5 fruit fly cellular contexts compared by ENCODE assay signal in genomic region chr2L:18621357-18622211, dm6.
A peak's percentile ranks its signal among the peaks of the same experiment; 100 is the strongest.
TF ChIP-seq lines count a peak whose summit lies in the region.

No protein-coding gene starts in this region.

TF ChIP-seq in whole organism, adult, 20 proteins besides CTCF, POLR2A, EP300 and RAD21 (continued from another document):
- TF ChIP-seq CG7101 (tag; optimal IDR thresholded peaks at IDR 0.05; lab: Kevin White, UChicago) (peak; percentile 90), tj (GFP tag; optimal IDR thresholded peaks at IDR 0.05; lab: Kevin White, UChicago) (peak; percentile 80)

TF ChIP-seq in whole organism, embryonic, 481 proteins besides CTCF, POLR2A, EP300 and RAD21 (continued from another document and continues in another):
- TF ChIP-seq cato (GFP tag; optimal IDR thresholded peaks at IDR 0.05; lab: Kevin White, UChicago; ENCODE audit: borderline replicate concordance) (peak; percentile 17), CkIIα-i1 (GFP tag; IDR thresholded peaks at IDR 0.05; lab: Robert Waterston, UW) (0 out of 2 replicates have a peak, but pooled peaks have one; percentile 27), CG6791 (GFP tag; IDR thresholded peaks at IDR 0.05; lab: Robert Waterston, UW; ENCODE audit: partially characterized antibody) (no peak), CG2129 (GFP tag; IDR thresholded peaks at IDR 0.05; lab: Robert Waterston, UW; ENCODE audit: partially characterized antibody) (no peak), C15 (GFP tag; IDR thresholded peaks at IDR 0.05; lab: Robert Waterston, UW) (0 out of 3 replicates have a peak, but pooled peaks have one; percentile 42), abd-A (tag; optimal IDR thresholded peaks at IDR 0.05; lab: Kevin White, UChicago) (no peak), Six4 (GFP tag; optimal IDR thresholded peaks at IDR 0.05; lab: Kevin White, UChicago) (peak; percentile 58), grau (tag; optimal IDR thresholded peaks at IDR 0.05; lab: Kevin White, UChicago) (peak; percentile 86), ac (GFP tag; optimal IDR thresholded peaks at IDR 0.05; lab: Kevin White, UChicago) (no peak), sr (GFP tag; IDR thresholded peaks at IDR 0.05; lab: Robert Waterston, UW) (no peak), Neu2 (GFP tag; optimal IDR thresholded peaks at IDR 0.05; lab: Kevin White, UChicago; ENCODE audit: borderline replicate concordance) (no peak), CG12299 (tag; optimal IDR thresholded peaks at IDR 0.05; lab: Kevin White, UChicago) (peak; percentile 63), lbe (GFP tag; optimal IDR thresholded peaks at IDR 0.05; lab: Kevin White, UChicago) (peak; percentile 80), CG7271 (tag; optimal IDR thresholded peaks at IDR 0.05; lab: Kevin White, UChicago) (no peak), HLHmδ (GFP tag; optimal IDR thresholded peaks at IDR 0.05; lab: Kevin White, UChicago) (no peak), tio (GFP tag; optimal IDR thresholded peaks at IDR 0.05; lab: Kevin White, UChicago) (peak; percentile 66), ken (GFP tag; IDR thresholded peaks at IDR 0.05; lab: Robert Waterston, UW) (no peak), CG4282 (GFP tag; optimal IDR thresholded peaks at IDR 0.05; lab: Kevin White, UChicago) (no peak), nerfin-2 (GFP tag; IDR thresholded peaks at IDR 0.05; lab: Robert Waterston, UW; ENCODE audit: partially characterized antibody) (no peak), nmo (GFP tag; optimal IDR thresholded peaks at IDR 0.05; lab: Kevin White, UChicago) (peak; percentile 85), CG9817 (tag; optimal IDR thresholded peaks at IDR 0.05; lab: Kevin White, UChicago) (peak; percentile 77), CG4854 (GFP tag; optimal IDR thresholded peaks at IDR 0.05; lab: Kevin White, UChicago) (peak; percentile 56), Hand (GFP tag; optimal IDR thresholded peaks at IDR 0.05; lab: Kevin White, UChicago) (peak; percentile 58), vfl (GFP tag; optimal IDR thresholded peaks at IDR 0.05; lab: Kevin White, UChicago) (peak; percentile 41), Atf6 (GFP tag; IDR thresholded peaks at IDR 0.05; lab: Robert Waterston, UW) (peak; percentile 94), kni (GFP tag; optimal IDR thresholded peaks at IDR 0.05; lab: Kevin White, UChicago) (no peak), CG8089 (GFP tag; optimal IDR thresholded peaks at IDR 0.05; lab: Kevin White, UChicago) (no peak), jigr1 (GFP tag; IDR thresholded peaks at IDR 0.05; lab: Robert Waterston, UW) (no peak), CG3163 (GFP tag; optimal IDR thresholded peaks at IDR 0.05; lab: Kevin White, UChicago) (no peak), Lhr (GFP tag; optimal IDR thresholded peaks at IDR 0.05; lab: Kevin White, UChicago) (peak; percentile 20), CG32772 (GFP tag; IDR thresholded peaks at IDR 0.05; lab: Robert Waterston, UW) (peak; percentile 78)

TF ChIP-seq in whole organism, prepupa, 60 proteins besides CTCF, POLR2A, EP300 and RAD21 (continued from another document and continues in another):
- TF ChIP-seq Gug (GFP tag; IDR thresholded peaks at IDR 0.05; lab: Robert Waterston, UW) (peak; percentile 39), CG15336 (GFP tag; IDR thresholded peaks at IDR 0.05; lab: Robert Waterston, UW) (peak; percentile 49; the same call in 1 of the 2 replicates), eg (GFP tag; IDR thresholded peaks at IDR 0.05; lab: Robert Waterston, UW) (peak; percentile 63; the same call in 2 of the 3 replicates), spab (GFP tag; optimal IDR thresholded peaks at IDR 0.05; lab: Kevin White, UChicago) (peak; percentile 75), Sox15 (GFP tag; optimal IDR thresholded peaks at IDR 0.05; lab: Kevin White, UChicago) (peak; percentile 76), CG3919 (GFP tag; optimal IDR thresholded peaks at IDR 0.05; lab: Kevin White, UChicago) (peak; percentile 82), CG8632 (GFP tag; optimal IDR thresholded peaks at IDR 0.05; lab: Kevin White, UChicago) (peak; percentile 76), Hr38 (GFP tag; optimal IDR thresholded peaks at IDR 0.05; lab: Kevin White, UChicago) (no peak), Hr4 (GFP tag; optimal IDR thresholded peaks at IDR 0.05; lab: Kevin White, UChicago) (peak; percentile 32), CG7368 (GFP tag; optimal IDR thresholded peaks at IDR 0.05; lab: Kevin White, UChicago) (peak; percentile 78), CG11902 (GFP tag; optimal IDR thresholded peaks at IDR 0.05; lab: Kevin White, UChicago) (peak; percentile 80), CG9139 (GFP tag; optimal IDR thresholded peaks at IDR 0.05; lab: Kevin White, UChicago) (peak; percentile 36), lz (GFP tag; optimal IDR thresholded peaks at IDR 0.05; lab: Kevin White, UChicago) (peak; percentile 75), CG1621 (tag; optimal IDR thresholded peaks at IDR 0.05; lab: Kevin White, UChicago) (peak; percentile 58), CG10669 (GFP tag; optimal IDR thresholded peaks at IDR 0.05; lab: Kevin White, UChicago) (peak; percentile 84), CG3032 (tag; optimal IDR thresholded peaks at IDR 0.05; lab: Kevin White, UChicago) (peak; percentile 75), dsx (GFP tag; optimal IDR thresholded peaks at IDR 0.05; lab: Kevin White, UChicago; ENCODE audit: poor library complexity, severe bottlenecking) (peak; percentile 70), fkh (GFP tag; optimal IDR thresholded peaks at IDR 0.05; lab: Kevin White, UChicago) (peak; percentile 97), Sox14 (GFP tag; optimal IDR thresholded peaks at IDR 0.05; lab: Kevin White, UChicago) (peak; percentile 87), salr (GFP tag; optimal IDR thresholded peaks at IDR 0.05; lab: Kevin White, UChicago) (peak; percentile 1 to 63), Lpt (GFP tag; optimal IDR thresholded peaks at IDR 0.05; lab: Kevin White, UChicago) (peak; percentile 15), CG16779 (tag; optimal IDR thresholded peaks at IDR 0.05; lab: Kevin White, UChicago) (peak; percentile 38), CG6163 (GFP tag; IDR thresholded peaks at IDR 0.05; lab: Robert Waterston, UW) (peak; percentile 77), pdm3 (GFP tag; optimal IDR thresholded peaks at IDR 0.05; lab: Kevin White, UChicago) (peak; percentile 80), CG11294 (GFP tag; IDR thresholded peaks at IDR 0.05; lab: Robert Waterston, UW) (no peak), OdsH (GFP tag; optimal IDR thresholded peaks at IDR 0.05; lab: Kevin White, UChicago) (peak; percentile 84), CG32006 (GFP tag; optimal IDR thresholded peaks at IDR 0.05; lab: Kevin White, UChicago) (peak; percentile 56), svp (GFP tag; lab: Kevin White, UChicago) (peak; percentile 94), Eip75B (GFP tag; optimal IDR thresholded peaks at IDR 0.05; lab: Kevin White, UChicago) (peak; percentile 68), dac (GFP tag; optimal IDR thresholded peaks at IDR 0.05; lab: Kevin White, UChicago) (no peak), Eip93F (GFP tag; optimal IDR thresholded peaks at IDR 0.05; lab: Kevin White, UChicago) (peak; percentile 71), acj6 (GFP tag; optimal IDR thresholded peaks at IDR 0.05; lab: Kevin White, UChicago) (peak; percentile 78), Smox (GFP tag; optimal IDR thresholded peaks at IDR 0.05; lab: Kevin White, UChicago) (peak; percentile 89)

TF ChIP-seq in whole organism, pupa, 21 proteins besides CTCF, POLR2A, EP300 and RAD21 (continued from another document):
- peak; percentile 64 for TF ChIP-seq CG14655 (GFP tag; optimal IDR thresholded peaks at IDR 0.05; lab: Kevin White, UChicago)

TF ChIP-seq in whole organism, wandering third instar larva, 38 proteins besides CTCF, POLR2A, EP300 and RAD21 (continued from another document):
- TF ChIP-seq Jra (GFP tag; optimal IDR thresholded peaks at IDR 0.05; lab: Kevin White, UChicago), result peak; percentile 83
- TF ChIP-seq dsf (GFP tag; optimal IDR thresholded peaks at IDR 0.05; lab: Kevin White, UChicago; ENCODE audit: borderline replicate concordance), result peak; percentile 73
- no peak for TF ChIP-seq usp (GFP tag; optimal IDR thresholded peaks at IDR 0.05; lab: Kevin White, UChicago)
- peak; percentile 69 for TF ChIP-seq sv (GFP tag; optimal IDR thresholded peaks at IDR 0.05; lab: Kevin White, UChicago)
- TF ChIP-seq Rel (GFP tag; optimal IDR thresholded peaks at IDR 0.05; lab: Kevin White, UChicago), result peak; percentile 67
- peak; percentile 41 for TF ChIP-seq Rel (tag; optimal IDR thresholded peaks at IDR 0.05; lab: Kevin White, UChicago)
- peak; percentile 74 for TF ChIP-seq sage (GFP tag; optimal IDR thresholded peaks at IDR 0.05; lab: Kevin White, UChicago)
- TF ChIP-seq Myc (optimal IDR thresholded peaks at IDR 0.05; lab: Kevin White, UChicago), result no peak
- no peak for TF ChIP-seq Abd-B (GFP tag; optimal IDR thresholded peaks at IDR 0.05; lab: Kevin White, UChicago)
- TF ChIP-seq HLH106 (tag; optimal IDR thresholded peaks at IDR 0.05; lab: Kevin White, UChicago), result peak; percentile 93
- peak; percentile 61 for TF ChIP-seq Hr83 (GFP tag; optimal IDR thresholded peaks at IDR 0.05; lab: Kevin White, UChicago; ENCODE audit: poor library complexity, severe bottlenecking)
- no peak for TF ChIP-seq lola (GFP tag; optimal IDR thresholded peaks at IDR 0.05; lab: Kevin White, UChicago)
- TF ChIP-seq psq (GFP tag; optimal IDR thresholded peaks at IDR 0.05; lab: Kevin White, UChicago), result peak; percentile 87
- TF ChIP-seq ey (GFP tag; optimal IDR thresholded peaks at IDR 0.05; lab: Kevin White, UChicago), result peak; percentile 91
- TF ChIP-seq h (GFP tag; optimal IDR thresholded peaks at IDR 0.05; lab: Kevin White, UChicago), result peak; percentile 96
- no peak for TF ChIP-seq Mio (GFP tag; optimal IDR thresholded peaks at IDR 0.05; lab: Kevin White, UChicago)
